Fruit fly (Drosophila melanogaster): Measurements from ENCODE around the gene bnl.

dm6 chr3R:19796835-19797234, 39.8 kb downstream of the bnl start:
- TF ChIP-seq psq (optimal IDR thresholded peaks at IDR 0.05) (no peak), CG8478 (optimal IDR thresholded peaks at IDR 0.05) (no peak)

Measured in whole organism.